Fruit fly (Drosophila melanogaster) whole organism, embryonic: ENCODE results near the gene dre4.
A peak's percentile ranks its signal among the peaks of the same experiment; 100 is the strongest.

Experiments
- B-H2 ChIP-seq: fragments of 200-800 bp; sonication (Bioruptor generic); optimal IDR thresholded peaks from 2 replicates; lab custom pipeline; 2018; ENCODE audit warnings: missing biosample characterization, mild to moderate bottlenecking, missing genetic modification characterization
- CG10147 ChIP-seq: fragments of 200-800 bp; sonication (Bioruptor generic); optimal IDR thresholded peaks from 2 replicates; lab custom pipeline; 2019; ENCODE audit warnings: missing biosample characterization, mild to moderate bottlenecking, missing genetic modification characterization, moderate library complexity
- CG11695 ChIP-seq: fragments of 200-800 bp; sonication (Bioruptor generic); IDR thresholded peaks from 3 replicates; pipeline ENCODE4 v1.3.6; 2022; ENCODE audit warnings: missing biosample characterization, missing genetic modification characterization
- CG12219 ChIP-seq: fragments of 200-800 bp; sonication (Bioruptor generic); optimal IDR thresholded peaks from 3 replicates; lab custom pipeline; 2018; ENCODE audit warnings: missing biosample characterization, mild to moderate bottlenecking, missing genetic modification characterization
- CG13624 ChIP-seq: fragments of 200-800 bp; sonication (Bioruptor generic); optimal IDR thresholded peaks from 2 replicates; lab custom pipeline; 2016; ENCODE audit warnings: missing biosample characterization, missing genetic modification characterization
- CG14050 ChIP-seq: fragments of 200-800 bp; sonication (Bioruptor generic); IDR thresholded peaks from 3 replicates; pipeline ENCODE4 v1.3.6; 2022; ENCODE audit warnings: missing biosample characterization, missing genetic modification characterization
- CG15514 ChIP-seq: fragments of 200-800 bp; sonication (Bioruptor generic); optimal IDR thresholded peaks from 3 replicates; lab custom pipeline; 2017; ENCODE audit warnings: missing biosample characterization, missing genetic modification characterization, mild to moderate bottlenecking, moderate library complexity, missing genetic modification reagents
- CG18619 ChIP-seq: fragments of 200-800 bp; sonication (Bioruptor generic); optimal IDR thresholded peaks from 3 replicates; lab custom pipeline; 2017; ENCODE audit warnings: missing biosample characterization, mild to moderate bottlenecking, missing genetic modification characterization
- CG2120 ChIP-seq: fragments of 200-800 bp; sonication (Bioruptor generic); optimal IDR thresholded peaks from 3 replicates; lab custom pipeline; 2016; ENCODE audit warnings: missing biosample characterization, missing genetic modification characterization
- CG2678 ChIP-seq: fragments of 200-800 bp; sonication (Bioruptor generic); optimal IDR thresholded peaks from 3 replicates; lab custom pipeline; 2019; ENCODE audit warnings: missing biosample characterization, mild to moderate bottlenecking, missing genetic modification characterization, moderate library complexity
- CG2712 ChIP-seq: fragments of 200-800 bp; optimal IDR thresholded peaks from 3 replicates; lab custom pipeline; 2019; ENCODE audit warnings: missing biosample characterization, mild to moderate bottlenecking, missing genetic modification characterization, moderate library complexity
- CG31388 ChIP-seq: fragments of 200-800 bp; sonication (Bioruptor generic); optimal IDR thresholded peaks from 2 replicates; lab custom pipeline; 2016; ENCODE audit warnings: missing biosample characterization, missing genetic modification characterization
- CG4328 ChIP-seq: fragments of 200-800 bp; sonication (Bioruptor generic); optimal IDR thresholded peaks from 3 replicates; lab custom pipeline; 2017; ENCODE audit warnings: missing biosample characterization, missing genetic modification reagents, missing genetic modification characterization
- CG4404 ChIP-seq: fragments of 200-800 bp; sonication (Bioruptor generic); IDR thresholded peaks from 2 replicates; pipeline ENCODE4 v1.3.6; 2022; ENCODE audit warnings: missing biosample characterization, missing genetic modification characterization
- CG6765 ChIP-seq: fragments of 200-800 bp; sonication (Bioruptor generic); optimal IDR thresholded peaks from 3 replicates; lab custom pipeline; 2017; ENCODE audit warnings: missing biosample characterization, mild to moderate bottlenecking, missing genetic modification characterization
- CG7372 ChIP-seq: fragments of 200-800 bp; sonication (Bioruptor generic); IDR thresholded peaks from 2 replicates; pipeline ENCODE4 v1.3.6; 2022; ENCODE audit warnings: missing biosample characterization, missing genetic modification characterization
- CG7745 ChIP-seq: fragments of 200-800 bp; sonication (Bioruptor generic); optimal IDR thresholded peaks from 2 replicates; lab custom pipeline; 2018; ENCODE audit warnings: missing biosample characterization, mild to moderate bottlenecking, missing genetic modification characterization, moderate library complexity
- CG8924 ChIP-seq: fragments of 200-800 bp; optimal IDR thresholded peaks from 3 replicates; lab custom pipeline; 2019; ENCODE audit warnings: missing biosample characterization, mild to moderate bottlenecking, missing genetic modification characterization, moderate library complexity
- Camta ChIP-seq: fragments of 200-800 bp; sonication (Bioruptor generic); optimal IDR thresholded peaks from 2 replicates; lab custom pipeline; 2016; ENCODE audit warnings: missing biosample characterization, missing genetic modification characterization
- CkIIα-i1 ChIP-seq: fragments of 200-800 bp; sonication (Bioruptor generic); IDR thresholded peaks from 2 replicates; pipeline ENCODE4 v1.3.6; 2022; ENCODE audit warnings: missing biosample characterization, missing genetic modification characterization
- D19A ChIP-seq: fragments of 200-800 bp; optimal IDR thresholded peaks from 3 replicates; lab custom pipeline; 2019; ENCODE audit warnings: missing biosample characterization, mild to moderate bottlenecking, missing genetic modification characterization, moderate library complexity
- Doc3 ChIP-seq: fragments of 200-800 bp; sonication (Bioruptor generic); IDR thresholded peaks from 3 replicates; pipeline ENCODE4 v1.3.6; 2022; ENCODE audit warnings: missing biosample characterization, missing genetic modification characterization; ENCODE audit not compliant: partially characterized antibody
- Dp ChIP-seq: fragments of 200-800 bp; sonication (Bioruptor generic); optimal IDR thresholded peaks from 2 replicates; lab custom pipeline; 2018; ENCODE audit warnings: missing biosample characterization, mild to moderate bottlenecking, missing genetic modification characterization, moderate library complexity
- Fer2 ChIP-seq: fragments of 200-800 bp; sonication (Bioruptor generic); optimal IDR thresholded peaks from 2 replicates; lab custom pipeline; 2018; ENCODE audit warnings: missing biosample characterization, mild to moderate bottlenecking, missing genetic modification characterization, moderate library complexity
- HLHmδ ChIP-seq: fragments of 200-800 bp; sonication (Bioruptor generic); optimal IDR thresholded peaks from 2 replicates; lab custom pipeline; 2018; ENCODE audit warnings: missing biosample characterization, mild to moderate bottlenecking, missing genetic modification characterization, moderate library complexity
- HmgD ChIP-seq: fragments of 200-800 bp; sonication (Bioruptor generic); optimal IDR thresholded peaks from 3 replicates; lab custom pipeline; 2016; ENCODE audit warnings: missing biosample characterization, missing genetic modification characterization
- Jarid2 ChIP-seq: fragments of 200-800 bp; sonication (Bioruptor generic); optimal IDR thresholded peaks from 3 replicates; lab custom pipeline; 2017; ENCODE audit warnings: mild to moderate bottlenecking, missing biosample characterization, missing genetic modification reagents, missing genetic modification characterization
- MESR4 ChIP-seq: fragments of 200-800 bp; sonication (Bioruptor generic); optimal IDR thresholded peaks from 2 replicates; lab custom pipeline; 2018; ENCODE audit warnings: missing biosample characterization, mild to moderate bottlenecking, missing genetic modification characterization, moderate library complexity
- Max ChIP-seq: fragments of 200-800 bp; sonication (Bioruptor generic); optimal IDR thresholded peaks from 2 replicates; lab custom pipeline; 2016; ENCODE audit warnings: missing biosample characterization, mild to moderate bottlenecking, missing genetic modification characterization
- NC2α ChIP-seq: fragments of 200-800 bp; sonication (Bioruptor generic); optimal IDR thresholded peaks from 2 replicates; lab custom pipeline; 2016; ENCODE audit warnings: missing biosample characterization, missing genetic modification characterization
- Sry-δ ChIP-seq: fragments of 200-800 bp; sonication (Bioruptor generic); optimal IDR thresholded peaks from 2 replicates; lab custom pipeline; 2016; ENCODE audit warnings: missing biosample characterization, missing genetic modification characterization
- Ssrp ChIP-seq: fragments of 200-800 bp; sonication (Bioruptor generic); optimal IDR thresholded peaks from 2 replicates; lab custom pipeline; 2018; ENCODE audit warnings: missing biosample characterization, mild to moderate bottlenecking, missing genetic modification characterization, moderate library complexity
- aop ChIP-seq: fragments of 200-800 bp; sonication (Bioruptor generic); IDR thresholded peaks from 2 replicates; pipeline ENCODE4 v1.3.6; 2022; ENCODE audit warnings: missing biosample characterization, missing genetic modification characterization
- caup ChIP-seq: fragments of 200-800 bp; sonication (Bioruptor generic); optimal IDR thresholded peaks from 3 replicates; lab custom pipeline; 2017; ENCODE audit warnings: missing biosample characterization, mild to moderate bottlenecking, missing genetic modification characterization, moderate library complexity; ENCODE audit not compliant: severe bottlenecking
- chinmo ChIP-seq: fragments of 200-800 bp; sonication (Bioruptor generic); IDR thresholded peaks from 4 replicates; pipeline ENCODE4 v1.3.6; 2022; ENCODE audit warnings: missing biosample characterization, missing genetic modification characterization; ENCODE audit not compliant: partially characterized antibody
- ci ChIP-seq: fragments of 200-800 bp; sonication (Bioruptor generic); IDR thresholded peaks from 3 replicates; pipeline ENCODE4 v1.3.6; 2022; ENCODE audit warnings: missing biosample characterization, missing genetic modification characterization
- ind ChIP-seq: fragments of 200-800 bp; sonication (Bioruptor generic); optimal IDR thresholded peaks from 3 replicates; lab custom pipeline; 2016; ENCODE audit warnings: missing biosample characterization, missing genetic modification characterization
- jing ChIP-seq: fragments of 200-800 bp; sonication (Bioruptor generic); optimal IDR thresholded peaks from 2 replicates; lab custom pipeline; 2018; ENCODE audit warnings: missing biosample characterization, mild to moderate bottlenecking, missing genetic modification characterization
- kni ChIP-seq: fragments of 200-800 bp; sonication (Bioruptor generic); optimal IDR thresholded peaks from 3 replicates; lab custom pipeline; 2017; ENCODE audit warnings: mild to moderate bottlenecking, missing biosample characterization, missing genetic modification reagents, missing genetic modification characterization
- maf-S ChIP-seq: fragments of 200-800 bp; sonication (Bioruptor generic); optimal IDR thresholded peaks from 2 replicates; lab custom pipeline; 2016; ENCODE audit warnings: missing biosample characterization, missing genetic modification characterization
- mam ChIP-seq: fragments of 200-800 bp; sonication (Bioruptor generic); optimal IDR thresholded peaks from 3 replicates; lab custom pipeline; 2016; ENCODE audit warnings: missing biosample characterization, missing genetic modification characterization
- nau ChIP-seq: fragments of 200-800 bp; sonication (Bioruptor generic); optimal IDR thresholded peaks from 3 replicates; lab custom pipeline; 2017; ENCODE audit warnings: missing biosample characterization, mild to moderate bottlenecking, missing genetic modification characterization, missing genetic modification reagents
- pnt ChIP-seq: fragments of 200-800 bp; sonication (Bioruptor generic); optimal IDR thresholded peaks from 3 replicates; lab custom pipeline; 2016; ENCODE audit warnings: missing biosample characterization, missing genetic modification characterization
- run ChIP-seq: fragments of 200-800 bp; sonication (Bioruptor generic); optimal IDR thresholded peaks from 3 replicates; lab custom pipeline; 2018; ENCODE audit warnings: missing biosample characterization, mild to moderate bottlenecking, missing genetic modification characterization
- sens-2 ChIP-seq: fragments of 200-800 bp; sonication (Bioruptor generic); IDR thresholded peaks from 2 replicates; pipeline ENCODE4 v1.3.6; 2022; ENCODE audit warnings: missing biosample characterization, missing genetic modification characterization
- sisA ChIP-seq: fragments of 200-800 bp; sonication (Bioruptor generic); IDR thresholded peaks from 2 replicates; pipeline ENCODE4 v1.3.6; 2022; ENCODE audit warnings: missing biosample characterization, missing genetic modification characterization
- so ChIP-seq: fragments of 200-800 bp; sonication (Bioruptor generic); IDR thresholded peaks from 3 replicates; pipeline ENCODE4 v1.3.6; 2022; ENCODE audit warnings: missing biosample characterization, missing genetic modification characterization
- ttk ChIP-seq: fragments of 200-800 bp; sonication (Bioruptor generic); IDR thresholded peaks from 2 replicates; pipeline ENCODE4 v2.1.2; 2022; ENCODE audit warnings: missing biosample characterization, missing genetic modification characterization

The dre4 gene

DNA sequence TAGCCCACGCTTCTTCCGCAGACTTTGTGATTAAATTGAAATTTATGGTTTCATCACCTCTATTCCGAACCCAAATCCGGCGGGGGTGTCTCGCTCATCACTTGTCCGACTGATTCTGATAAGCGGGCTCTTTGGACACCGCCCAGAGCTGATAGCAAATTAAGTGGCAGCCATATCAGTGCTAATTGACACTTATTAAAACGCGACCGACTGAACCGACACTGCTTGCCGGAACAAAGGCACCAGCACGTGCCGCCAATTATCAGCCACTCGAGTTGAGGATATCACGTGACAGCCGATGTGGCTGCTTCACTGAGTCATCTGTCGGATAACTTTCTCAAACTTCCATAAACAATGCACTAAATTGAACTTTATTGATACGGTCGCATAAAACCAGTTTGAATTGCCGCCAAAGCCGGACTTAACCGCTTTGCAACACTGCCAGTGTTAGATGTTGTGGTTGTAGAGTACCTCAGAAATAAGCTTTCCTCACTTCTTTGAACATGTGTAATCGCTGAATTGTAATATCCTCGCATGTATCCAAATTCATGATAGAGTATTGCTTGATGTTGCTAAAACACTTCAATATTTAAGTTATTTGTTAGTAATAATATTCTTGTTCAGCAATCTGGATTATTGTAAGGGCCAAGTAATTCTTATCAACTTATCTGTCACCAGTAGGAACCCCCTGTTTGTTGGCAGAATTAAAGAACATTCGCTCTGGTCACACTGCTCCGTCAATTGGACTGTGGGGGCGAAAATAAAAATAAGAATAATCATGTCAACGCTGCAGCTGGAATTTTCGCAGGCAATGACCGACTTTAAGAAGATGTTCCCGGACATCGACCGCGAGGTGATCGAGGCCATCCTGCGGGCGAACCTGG lies 19.4 kb downstream of the dre4 start, which contains the start of gene CG12024 (continued):
- TF ChIP-seq CkIIα-i1 (GFP tag; lab: Robert Waterston, UW) (no peak), CG2678 (tag; lab: Kevin White, UChicago) (peak; percentile 79), CG2712 (tag; lab: Kevin White, UChicago) (peak; percentile 73), jing (GFP tag; lab: Kevin White, UChicago) (peak; percentile 43), CG10147 (GFP tag; lab: Kevin White, UChicago) (peak; percentile 71), aop (GFP tag; lab: Robert Waterston, UW) (no peak), CG4404 (GFP tag; lab: Robert Waterston, UW) (peak; percentile 60), CG13624 (GFP tag; lab: Kevin White, UChicago) (peak; percentile 74), sisA (GFP tag; lab: Robert Waterston, UW) (peak; percentile 63), CG12219 (GFP tag; lab: Kevin White, UChicago) (peak; percentile 15), B-H2 (GFP tag; lab: Kevin White, UChicago) (peak; percentile 79), run (tag; lab: Kevin White, UChicago) (no peak), chinmo (GFP tag; lab: Robert Waterston, UW) (no peak), kni (GFP tag; lab: Kevin White, UChicago) (no peak), CG2120 (GFP tag; lab: Kevin White, UChicago) (peak; percentile 92), caup (GFP tag; lab: Kevin White, UChicago) (peak; percentile 35), CG7372 (GFP tag; lab: Robert Waterston, UW) (peak; percentile 77), Sry-δ (peak; percentile 71), CG8924 (tag; lab: Kevin White, UChicago) (peak; percentile 72), D19A (tag; lab: Kevin White, UChicago) (no peak), CG4328 (GFP tag; lab: Kevin White, UChicago) (peak; percentile 54), CG14050 (GFP tag; lab: Robert Waterston, UW) (peak; percentile 32; the same call in 1 of the 3 replicates), Dp (peak; percentile 91), ind (GFP tag; lab: Kevin White, UChicago) (peak; percentile 84), CG18619 (GFP tag; lab: Kevin White, UChicago) (peak; percentile 69), CG7745 (no peak), ttk (peak; percentile 23; the same call in 1 of the 2 replicates), CG6765 (GFP tag; lab: Kevin White, UChicago) (no peak), CG31388 (peak; percentile 21), nau (GFP tag; lab: Kevin White, UChicago) (peak; percentile 30), so (GFP tag; lab: Robert Waterston, UW) (0 out of 3 replicates have a peak, but pooled peaks have one; percentile 21), Max (peak; percentile 76), Camta (GFP tag; lab: Kevin White, UChicago) (peak; percentile 35), NC2α (GFP tag; lab: Kevin White, UChicago) (peak; percentile 33), Jarid2 (GFP tag; lab: Kevin White, UChicago) (peak; percentile 33), maf-S (peak; percentile 70), Fer2 (tag; lab: Kevin White, UChicago) (peak; percentile 61), Ssrp (tag; lab: Kevin White, UChicago) (peak; percentile 70), CG15514 (GFP tag; lab: Kevin White, UChicago) (peak; percentile 87), ci (0 out of 3 replicates have a peak, but pooled peaks have one; percentile 11), mam (GFP tag; lab: Kevin White, UChicago) (peak; percentile 86), Doc3 (GFP tag; lab: Robert Waterston, UW) (no peak), sens-2 (GFP tag; lab: Robert Waterston, UW) (no peak), MESR4 (GFP tag; lab: Kevin White, UChicago) (peak; percentile 91), CG11695 (GFP tag; lab: Robert Waterston, UW) (0 out of 3 replicates have a peak, but pooled peaks have one; percentile 18), HLHmδ (no peak), HmgD (GFP tag; lab: Kevin White, UChicago) (peak; percentile 31), pnt (GFP tag; lab: Kevin White, UChicago) (peak; percentile 66)
